Worm (Caenorhabditis elegans): Measurements from ENCODE around the gene nlp-3.

DNA sequence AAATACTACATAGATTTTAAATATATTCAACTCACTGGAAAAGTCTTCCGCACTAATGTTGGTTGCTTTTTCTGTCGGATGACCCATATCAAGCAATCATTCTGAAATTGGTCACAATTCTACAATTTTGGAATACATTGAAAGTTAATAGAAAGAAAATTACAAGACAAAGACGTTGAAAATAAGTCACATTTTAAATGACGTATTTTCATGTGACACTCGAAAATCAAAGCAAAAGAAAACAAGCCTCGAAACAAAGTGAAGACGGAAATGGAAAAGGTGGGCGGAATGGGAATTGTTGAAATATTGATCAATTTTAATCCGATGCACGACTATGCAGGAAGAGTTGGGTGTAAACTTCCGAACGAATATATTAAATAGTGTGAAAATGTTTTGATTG is 8.3 kb downstream of the nlp-3 start, which contains the start of gene mob-2:
- TF ChIP-seq K09A11.1 (tag; optimal IDR thresholded peaks at IDR 0.05; ENCODE audit: insufficient read depth) = no peak
- TF ChIP-seq gmeb-2 (tag; optimal IDR thresholded peaks at IDR 0.05) = no peak
- no peak for TF ChIP-seq ama-1 (optimal IDR thresholded peaks at IDR 0.05)
- no peak for TF ChIP-seq F13H6.1 (tag; optimal IDR thresholded peaks at IDR 0.05)
- TF ChIP-seq hlh-15 (tag; optimal IDR thresholded peaks at IDR 0.05) = no peak
- no peak for TF ChIP-seq pag-3 (tag; optimal IDR thresholded peaks at IDR 0.05; ENCODE audit: borderline replicate concordance)
- TF ChIP-seq mec-3 (tag; optimal IDR thresholded peaks at IDR 0.05; ENCODE audit: borderline replicate concordance) = no peak
- no peak for TF ChIP-seq ceh-24 (tag; optimal IDR thresholded peaks at IDR 0.05)

Measured in whole organism, late embryonic.